Worm (Caenorhabditis elegans) whole organism, L1 larva: ENCODE results near the gene nlp-18.

Experiments
- aly-2 ChIP-seq: fragments of 150-350 bp; optimal IDR thresholded peaks from 2 replicates; lab custom pipeline; 2014; ENCODE audit warnings: missing biosample characterization, missing genetic modification characterization
- ceh-82 ChIP-seq, 3 experiments: fragments of 150-350 bp in 1 of 3; sonication (generic microtip) in 2 of 3; optimal IDR thresholded peaks; 2 replicates each; lab custom pipeline; 2014 to 2017; ENCODE audit warnings: missing biosample characterization in 3 of 3, missing genetic modification characterization in 3 of 3
- ceh-88 ChIP-seq: fragments of 200-800 bp; sonication (Bioruptor generic); IDR thresholded peaks from 2 replicates; pipeline ENCODE4 v1.3.6; 2022; ENCODE audit warnings: missing genetic modification characterization, missing compliant biosample characterization
- dsc-1 ChIP-seq: sonication (generic microtip); optimal IDR thresholded peaks from 2 replicates; lab custom pipeline; 2016; ENCODE audit warnings: mild to moderate bottlenecking, missing genetic modification characterization, missing compliant biosample characterization
- egl-13 ChIP-seq: sonication (generic microtip); optimal IDR thresholded peaks from 2 replicates; lab custom pipeline; 2016; ENCODE audit warnings: missing genotype, missing genetic modification reagents, missing genetic modification characterization, missing compliant biosample characterization
- egl-27 ChIP-seq, 2 experiments: fragments of 150-350 bp in 1 of 2; sonication (generic microtip); optimal IDR thresholded peaks; 3 replicates each; lab custom pipeline; 2017 to 2018; ENCODE audit warnings: missing biosample characterization in 2 of 2, missing genetic modification characterization in 2 of 2, missing genetic modification reagents in 2 of 2
- lin-35 ChIP-seq, 2 experiments: fragments of 150-350 bp; optimal IDR thresholded peaks; 2 replicates each; lab custom pipeline; 2014; ENCODE audit warnings: missing biosample characterization in 2 of 2, missing genetic modification characterization in 2 of 2, missing genetic modification reagents in 2 of 2
- mdl-1 ChIP-seq, 2 experiments: fragments of 150-350 bp; optimal IDR thresholded peaks; 2 replicates each; lab custom pipeline; 2014 to 2017; ENCODE audit warnings: missing biosample characterization in 2 of 2, missing genetic modification characterization in 2 of 2, inconsistent platforms in 1 of 2

DNA sequence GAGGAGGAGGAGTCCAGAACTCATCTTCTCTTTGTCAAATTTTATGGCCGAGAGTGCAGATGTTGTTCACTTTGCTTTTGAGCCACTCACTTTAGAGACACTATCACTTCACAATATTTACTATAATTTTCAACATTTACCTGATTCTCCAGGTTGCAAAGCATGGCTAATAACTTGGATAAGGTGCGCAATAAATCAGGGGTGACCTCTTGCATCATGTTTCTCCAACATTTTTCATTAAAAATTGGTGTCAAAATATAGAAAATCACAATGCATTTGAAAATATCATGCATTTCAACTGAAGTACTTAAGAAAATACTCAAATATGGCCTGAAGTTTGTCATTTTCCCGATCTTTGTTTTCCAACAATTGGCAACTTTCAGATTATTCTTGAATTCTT is 34.6 kb downstream of the nlp-18 start:
- no peak for TF ChIP-seq ceh-82 (tag; optimal IDR thresholded peaks at IDR 0.05; lab: Kevin White, UChicago)
- no peak for TF ChIP-seq mdl-1 (tag; optimal IDR thresholded peaks at IDR 0.05; lab: Kevin White, UChicago)
- TF ChIP-seq egl-13 (tag; lab: Kevin White, UChicago) = no peak
- TF ChIP-seq dsc-1 (tag; lab: Kevin White, UChicago) = no peak
- no peak for TF ChIP-seq aly-2 (tag; lab: Kevin White, UChicago)
- no peak for TF ChIP-seq lin-35 (GFP tag; optimal IDR thresholded peaks at IDR 0.05; lab: Kevin White, UChicago)
- no peak for TF ChIP-seq ceh-88 (GFP tag; lab: Robert Waterston, UW)
- TF ChIP-seq egl-27 (tag; optimal IDR thresholded peaks at IDR 0.05; lab: Kevin White, UChicago) = no peak
